Worm (Caenorhabditis elegans): ENCODE data around the gene algn-12.

The algn-12 gene

DNA sequence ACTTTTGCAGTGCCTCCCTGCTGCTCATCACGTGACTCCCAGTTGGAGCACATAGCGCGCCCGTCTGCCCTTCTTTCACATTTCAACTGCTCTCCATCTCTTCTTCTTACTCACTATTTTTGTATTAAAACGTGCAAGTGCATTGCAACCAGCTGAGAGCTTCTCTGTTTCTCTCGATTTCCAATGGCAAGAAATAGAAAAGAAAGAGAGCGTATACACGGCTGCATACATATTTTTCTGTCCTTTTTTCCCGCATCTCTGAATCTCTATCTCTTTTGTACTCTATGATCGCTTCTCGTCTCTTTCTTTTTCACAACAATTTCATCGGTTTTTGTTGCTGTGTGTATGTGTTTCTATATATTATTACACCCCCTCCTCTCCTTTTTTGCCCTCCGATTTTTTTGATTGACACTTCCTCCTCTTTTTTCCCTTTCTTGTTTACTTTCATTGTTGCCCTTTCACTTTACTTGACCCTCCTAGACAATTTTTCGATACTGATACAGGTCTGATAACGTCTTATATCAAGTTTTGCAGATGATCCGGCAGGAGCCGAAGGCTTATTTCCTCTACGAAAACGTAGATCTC lies 33.9 kb upstream of the algn-12 start, which contains the start of gene Y97E10AR.1:
TSS of gene Y97E10AR.1 (plus strand) at position 535 of the 585 bp plus-strand sequence.
- TF ChIP-seq nhr-23 (tag; optimal IDR thresholded peaks at IDR 0.05) = peak; percentile 48
- peak; percentile 58 for TF ChIP-seq sea-2 (GFP tag; optimal IDR thresholded peaks at IDR 0.05)
- TF ChIP-seq hmg-11 (tag; optimal IDR thresholded peaks at IDR 0.05) = peak; percentile 73
- no peak for TF ChIP-seq ceh-82 (tag; optimal IDR thresholded peaks at IDR 0.05)
- peak; percentile 92 for TF ChIP-seq elt-2 (tag; optimal IDR thresholded peaks at IDR 0.05)
- no peak for TF ChIP-seq tbx-2 (tag; optimal IDR thresholded peaks at IDR 0.05)
- TF ChIP-seq nhr-25 (tag; optimal IDR thresholded peaks at IDR 0.05) = peak; percentile 53
- TF ChIP-seq zag-1 (tag; optimal IDR thresholded peaks at IDR 0.05) = no peak
- peak; percentile 57 for TF ChIP-seq nhr-11 (tag; optimal IDR thresholded peaks at IDR 0.05)
- no peak for TF ChIP-seq egl-27 (tag; optimal IDR thresholded peaks at IDR 0.05)
- TF ChIP-seq ceh-28 (tag; optimal IDR thresholded peaks at IDR 0.05) = no peak
- TF ChIP-seq pha-4 (tag; optimal IDR thresholded peaks at IDR 0.05) = peak; percentile 78
- TF ChIP-seq mdl-1 (tag; optimal IDR thresholded peaks at IDR 0.05) = peak; percentile 73
- peak; percentile 50 for TF ChIP-seq unc-62 (GFP tag; optimal IDR thresholded peaks at IDR 0.05)
- TF ChIP-seq elt-1 (tag; optimal IDR thresholded peaks at IDR 0.05) = peak; percentile 46
- TF ChIP-seq jun-1 (tag; optimal IDR thresholded peaks at IDR 0.05) = peak; percentile 73
- peak; percentile 49 for TF ChIP-seq fkh-10 (GFP tag; optimal IDR thresholded peaks at IDR 0.05)
- no peak for TF ChIP-seq ztf-4 (tag; optimal IDR thresholded peaks at IDR 0.05)
- peak; percentile 88 for TF ChIP-seq pqm-1 (tag; optimal IDR thresholded peaks at IDR 0.05)
- peak; percentile 82 for TF ChIP-seq nfya-1 (tag; optimal IDR thresholded peaks at IDR 0.05; ENCODE audit: insufficient read depth)
- peak; percentile 14 for TF ChIP-seq lin-39 (tag; optimal IDR thresholded peaks at IDR 0.05)
- TF ChIP-seq daf-12 (tag; optimal IDR thresholded peaks at IDR 0.05) = no peak
- peak; percentile 86 for TF ChIP-seq fkh-2 (tag; optimal IDR thresholded peaks at IDR 0.05)
- TF ChIP-seq lin-15B (tag; optimal IDR thresholded peaks at IDR 0.05) = peak; percentile 62
- TF ChIP-seq snpc-4 (tag; optimal IDR thresholded peaks at IDR 0.05) = peak; percentile 76
- TF ChIP-seq mml-1 (tag; optimal IDR thresholded peaks at IDR 0.05) = no peak
- peak; percentile 15 for TF ChIP-seq R02D3.7 (tag; optimal IDR thresholded peaks at IDR 0.05)

DNA sequence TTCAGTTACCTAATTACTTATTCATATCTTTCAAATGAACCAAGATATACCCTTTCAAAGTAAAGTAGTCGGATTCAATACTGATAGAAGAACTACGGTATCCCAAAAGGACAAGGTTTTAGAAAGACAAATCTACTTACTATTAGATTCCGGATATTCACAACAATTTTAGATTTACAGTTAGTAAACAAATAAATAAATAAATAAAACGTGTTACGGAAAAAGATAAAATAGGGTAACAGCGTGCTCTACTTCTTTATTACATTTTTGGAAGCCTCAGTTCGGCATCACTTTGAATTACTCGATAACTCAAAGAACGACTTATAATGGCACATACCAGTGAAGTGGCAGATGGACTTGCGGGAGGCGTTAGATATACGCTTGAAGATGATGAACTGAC lies 29.9 kb upstream of the algn-12 start, which contains the start of gene Y97E10AR.8:
TSS of gene Y97E10AR.8 (plus strand) at position 301 of the 400 bp plus-strand sequence.
- TF ChIP-seq pha-4 (tag; optimal IDR thresholded peaks at IDR 0.05) (no peak), nhr-76 (tag; optimal IDR thresholded peaks at IDR 0.05) (no peak), egl-5 (tag; optimal IDR thresholded peaks at IDR 0.05) (no peak), ama-1 (optimal IDR thresholded peaks at IDR 0.05) (no peak), skn-1 (tag; optimal IDR thresholded peaks at IDR 0.05) (no peak), zag-1 (tag; optimal IDR thresholded peaks at IDR 0.05) (no peak), R02D3.7 (tag; optimal IDR thresholded peaks at IDR 0.05) (no peak), ceh-16 (tag; optimal IDR thresholded peaks at IDR 0.05) (no peak), eor-1 (tag; optimal IDR thresholded peaks at IDR 0.05) (no peak), mml-1 (tag; optimal IDR thresholded peaks at IDR 0.05) (no peak), nhr-237 (tag; optimal IDR thresholded peaks at IDR 0.05) (no peak), ceh-28 (tag; optimal IDR thresholded peaks at IDR 0.05) (no peak), nhr-28 (tag; optimal IDR thresholded peaks at IDR 0.05) (no peak), nhr-11 (tag; optimal IDR thresholded peaks at IDR 0.05) (no peak), hmg-11 (tag; optimal IDR thresholded peaks at IDR 0.05) (no peak), nfya-1 (tag; optimal IDR thresholded peaks at IDR 0.05; ENCODE audit: insufficient read depth) (no peak)

DNA sequence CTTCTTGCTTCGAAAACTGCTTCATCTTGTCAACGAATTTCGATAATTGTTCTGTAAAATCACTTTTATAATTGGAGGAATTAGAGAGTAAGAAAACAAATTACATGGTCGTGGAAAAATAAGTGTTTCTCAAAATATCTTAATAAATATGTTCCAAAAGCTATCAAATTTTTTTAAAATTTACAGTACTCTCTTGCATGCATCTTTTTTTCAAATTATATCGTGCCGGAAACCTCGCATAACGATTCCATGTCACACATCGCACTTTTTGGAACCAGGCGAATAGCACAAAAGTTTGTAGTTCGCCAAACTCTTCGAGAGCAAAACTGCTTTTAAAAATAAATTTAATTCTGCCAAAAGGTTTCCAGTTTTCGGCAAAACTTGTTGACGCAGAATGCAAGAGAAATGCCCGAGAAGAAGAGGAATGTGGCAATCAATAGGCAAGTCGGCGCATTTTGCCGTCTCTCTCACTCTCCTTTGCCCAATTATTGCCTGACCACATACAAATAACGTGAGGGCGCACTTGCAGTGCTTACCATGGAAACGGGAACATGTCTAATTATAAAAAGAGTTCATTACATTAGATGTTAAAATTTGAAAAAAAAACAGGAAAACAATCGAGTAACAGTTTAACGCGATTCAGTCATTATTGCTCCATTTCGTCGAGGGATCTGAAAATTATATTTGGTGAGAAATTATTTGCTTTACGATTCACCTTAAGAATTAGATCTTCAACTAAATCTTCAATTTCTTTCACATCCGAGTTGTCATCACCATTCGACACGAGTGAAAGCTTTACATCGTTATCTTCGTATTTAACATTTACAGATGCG lies 27.2 kb upstream of the algn-12 start, which contains the start of gene Y97E10AR.3:
TSS of gene Y97E10AR.3 (minus strand) at position 51 of the 833 bp plus-strand sequence.
- TF ChIP-seq nfya-1 (tag; optimal IDR thresholded peaks at IDR 0.05; ENCODE audit: insufficient read depth) (peak; percentile 55), elt-1 (tag; optimal IDR thresholded peaks at IDR 0.05) (no peak)

DNA sequence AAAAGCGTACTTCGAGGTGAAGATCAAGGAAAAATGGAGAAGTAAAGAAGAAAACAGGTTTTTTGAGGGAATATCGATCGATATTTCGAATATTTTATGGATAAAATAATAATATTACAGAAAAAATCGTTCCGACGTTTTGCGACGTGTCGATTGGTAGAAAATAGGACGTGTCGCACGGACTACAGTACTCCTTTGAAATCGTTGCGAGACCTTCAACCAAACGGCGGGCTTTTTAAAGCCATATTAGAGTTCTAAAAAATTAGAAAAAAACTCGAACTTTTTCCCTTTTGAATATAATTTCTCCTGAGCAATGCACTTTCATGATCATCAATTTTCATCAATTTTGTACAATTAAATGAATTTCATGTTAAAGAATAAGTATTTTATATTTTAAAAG lies 24.8 kb upstream of the algn-12 start, which contains the start of gene Y97E10AR.4:
TSS of gene Y97E10AR.4 (minus strand) at position 131 of the 400 bp plus-strand sequence.
- no peak for TF ChIP-seq skn-1 (tag; optimal IDR thresholded peaks at IDR 0.05)
- TF ChIP-seq egl-5 (tag; optimal IDR thresholded peaks at IDR 0.05) = no peak
- no peak for TF ChIP-seq nhr-76 (tag; optimal IDR thresholded peaks at IDR 0.05)
- TF ChIP-seq hmg-11 (tag; optimal IDR thresholded peaks at IDR 0.05) = no peak
- TF ChIP-seq ztf-11 (tag; optimal IDR thresholded peaks at IDR 0.05) = no peak
- no peak for TF ChIP-seq ceh-82 (tag; optimal IDR thresholded peaks at IDR 0.05)
- no peak for TF ChIP-seq nhr-67 (tag; optimal IDR thresholded peaks at IDR 0.05)
- TF ChIP-seq lin-15B (tag; optimal IDR thresholded peaks at IDR 0.05) = no peak
- no peak for TF ChIP-seq nhr-28 (tag; optimal IDR thresholded peaks at IDR 0.05)
- TF ChIP-seq elt-1 (tag; optimal IDR thresholded peaks at IDR 0.05) = no peak
- no peak for TF ChIP-seq jun-1 (tag; optimal IDR thresholded peaks at IDR 0.05)
- TF ChIP-seq nhr-23 (tag; optimal IDR thresholded peaks at IDR 0.05) = no peak
- no peak for TF ChIP-seq nfya-1 (tag; optimal IDR thresholded peaks at IDR 0.05; ENCODE audit: insufficient read depth)
- TF ChIP-seq fkh-2 (tag; optimal IDR thresholded peaks at IDR 0.05) = no peak
- TF ChIP-seq snpc-4 (tag; optimal IDR thresholded peaks at IDR 0.05) = no peak
